Worm (Caenorhabditis elegans): Measurements from ENCODE around the gene H20J04.9.

Gene H20J04.9

DNA sequence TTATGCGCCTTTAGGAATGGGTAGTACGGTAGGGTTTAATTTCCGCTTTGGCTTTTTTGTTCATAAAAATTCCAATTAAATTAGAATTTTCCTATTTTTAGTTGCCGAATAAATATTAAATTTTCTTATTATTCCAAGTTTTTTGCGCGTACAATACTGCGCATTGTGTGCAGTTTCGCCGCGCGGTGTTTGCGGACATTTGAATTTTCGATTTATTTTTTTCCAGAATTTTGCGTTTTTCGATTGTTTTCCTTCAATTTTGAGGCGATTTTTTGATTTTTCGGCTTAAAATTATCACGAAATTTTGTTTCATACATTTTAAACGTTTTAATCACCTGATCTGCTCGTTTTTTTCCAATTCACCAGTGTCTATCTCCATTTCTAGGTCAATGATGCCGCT, 28.1 kb upstream of the H20J04.9 start, which contains the start of gene H20J04.6 (continued):
- no peak for TF ChIP-seq hpl-2 (GFP tag; optimal IDR thresholded peaks at IDR 0.05)
- no peak for TF ChIP-seq elt-3 (tag; optimal IDR thresholded peaks at IDR 0.05)
- TF ChIP-seq dpl-1 (GFP tag; optimal IDR thresholded peaks at IDR 0.05), result peak; percentile 24 to 60 (median 44)
- peak; percentile 48 for TF ChIP-seq lsy-2 (tag; optimal IDR thresholded peaks at IDR 0.05)
- peak; percentile 23 to 52 for TF ChIP-seq efl-1 (optimal IDR thresholded peaks at IDR 0.05)
- TF ChIP-seq efl-1 (GFP tag; optimal IDR thresholded peaks at IDR 0.05 in 1 of 2), result peak; percentile 56 to 94
- peak; percentile 16 for TF ChIP-seq dsc-1 (tag; optimal IDR thresholded peaks at IDR 0.05)
- TF ChIP-seq lin-35 (GFP tag; optimal IDR thresholded peaks at IDR 0.05), result peak; percentile 13 to 30
- TF ChIP-seq efl-3 (GFP tag; optimal IDR thresholded peaks at IDR 0.05), result no peak
- TF ChIP-seq swsn-7 (tag; optimal IDR thresholded peaks at IDR 0.05), result peak; percentile 34

DNA sequence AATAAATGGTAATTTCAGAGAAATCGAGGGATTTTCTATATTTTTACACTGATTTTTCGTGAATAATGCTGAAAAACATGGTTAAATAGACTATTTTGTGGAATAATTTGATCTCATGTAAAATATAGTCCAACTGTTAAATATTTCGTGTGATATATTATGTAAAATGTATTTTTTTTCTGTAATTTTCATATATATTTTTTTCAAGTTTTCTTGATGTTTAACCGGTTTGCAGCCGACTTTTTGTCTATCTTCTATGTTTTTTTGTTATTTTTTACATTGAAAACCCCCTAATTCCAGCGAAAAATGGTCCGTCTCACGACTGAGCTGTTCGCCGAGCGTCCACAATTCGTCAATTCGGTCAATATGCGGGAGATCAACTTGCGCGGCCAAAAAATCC, 26.9 kb upstream of the H20J04.9 start, which contains the start of gene mog-2:
mog-2 (plus strand) TSS at position 301 of the 400 bp plus-strand sequence.
- TF ChIP-seq ztf-4 (tag; optimal IDR thresholded peaks at IDR 0.05) (no peak), nhr-47 (tag; optimal IDR thresholded peaks at IDR 0.05) (no peak), fkh-4 (tag; optimal IDR thresholded peaks at IDR 0.05; ENCODE audit: borderline replicate concordance) (no peak), mdl-1 (tag; optimal IDR thresholded peaks at IDR 0.05) (no peak), efl-1 (optimal IDR thresholded peaks at IDR 0.05) (no peak), efl-1 (GFP tag; optimal IDR thresholded peaks at IDR 0.05 in 1 of 2) (peak in 1 of 2 experiments; percentile 21)

ce11 chrII:4326420-4326819, 24.6 kb upstream of the H20J04.9 start, which contains the start of gene pfd-2:
pfd-2 (plus strand) TSS chrII:4326720.
- no peak for TF ChIP-seq unc-98 (GFP tag; IDR thresholded peaks at IDR 0.05)
- TF ChIP-seq pag-3 (tag; optimal IDR thresholded peaks at IDR 0.05; ENCODE audit: borderline replicate concordance, insufficient read depth), result no peak
- TF ChIP-seq ztf-4 (tag; optimal IDR thresholded peaks at IDR 0.05), result no peak
- no peak for TF ChIP-seq nhr-77 (tag; optimal IDR thresholded peaks at IDR 0.05)
- no peak for TF ChIP-seq fkh-8 (tag; optimal IDR thresholded peaks at IDR 0.05)
- no peak for TF ChIP-seq rnt-1 (tag; optimal IDR thresholded peaks at IDR 0.05)
- no peak for TF ChIP-seq lir-3 (tag; optimal IDR thresholded peaks at IDR 0.05; ENCODE audit: poor library complexity)
- TF ChIP-seq ceh-8 (GFP tag; optimal IDR thresholded peaks at IDR 0.05), result no peak
- no peak for TF ChIP-seq sox-4 (tag; optimal IDR thresholded peaks at IDR 0.05)
- TF ChIP-seq ceh-63 (GFP tag; optimal IDR thresholded peaks at IDR 0.05), result no peak
- no peak for TF ChIP-seq aha-1 (tag; optimal IDR thresholded peaks at IDR 0.05)

DNA sequence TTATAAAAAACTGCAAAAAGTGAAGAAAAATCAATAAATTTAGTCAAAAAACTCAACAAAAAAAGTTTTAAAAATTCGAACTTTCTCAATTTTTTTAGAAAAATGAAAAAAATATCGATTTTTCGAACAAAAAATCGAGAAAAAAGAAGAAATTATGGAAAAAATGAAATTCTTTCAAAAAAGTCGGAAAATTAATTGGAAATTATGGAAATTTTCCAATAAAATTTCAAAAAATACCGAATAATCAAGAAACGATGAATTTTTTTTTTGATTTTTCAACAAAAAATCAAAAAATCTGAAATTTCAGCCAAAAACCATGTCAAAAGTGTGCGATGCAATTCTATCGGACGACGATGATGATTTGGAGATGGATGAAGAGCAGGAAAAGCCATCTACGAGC, 22.3 kb upstream of the H20J04.9 start, which contains the start of gene H20J04.4:
H20J04.4 (plus strand) TSS at position 301 of the 400 bp plus-strand sequence.
- TF ChIP-seq pqm-1 (tag; optimal IDR thresholded peaks at IDR 0.05), result no peak
- TF ChIP-seq sup-37 (GFP tag; optimal IDR thresholded peaks at IDR 0.05), result no peak
- no peak for TF ChIP-seq blmp-1 (tag; optimal IDR thresholded peaks at IDR 0.05)
- TF ChIP-seq dsc-1 (tag; optimal IDR thresholded peaks at IDR 0.05), result no peak
- TF ChIP-seq lir-3 (tag; optimal IDR thresholded peaks at IDR 0.05; ENCODE audit: poor library complexity), result no peak
- no peak for TF ChIP-seq egl-13 (tag; optimal IDR thresholded peaks at IDR 0.05)
- no peak for TF ChIP-seq ceh-63 (GFP tag; optimal IDR thresholded peaks at IDR 0.05)

DNA sequence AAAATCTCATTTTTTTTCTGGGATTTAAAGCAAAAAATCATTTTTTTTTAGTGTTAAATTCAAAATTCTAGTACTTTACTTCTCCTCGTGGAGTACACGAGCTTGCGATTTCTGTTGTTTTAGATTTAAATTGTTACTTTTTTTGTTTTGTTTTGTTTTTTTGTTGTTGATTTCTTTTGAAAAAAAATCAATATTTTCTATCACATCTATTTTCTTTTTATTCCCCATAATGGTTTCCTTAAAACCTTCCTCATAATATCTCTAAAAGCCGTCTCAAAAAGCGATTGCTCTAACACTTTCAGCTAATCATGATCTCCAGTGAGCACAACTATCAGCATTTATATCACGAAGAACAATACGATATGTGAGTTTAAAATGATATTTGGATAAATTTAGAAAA, 16.5 kb upstream of the H20J04.9 start, which contains the start of gene madf-3:
madf-3 (plus strand) TSS at position 301 of the 400 bp plus-strand sequence.
- TF ChIP-seq rnt-1 (tag; optimal IDR thresholded peaks at IDR 0.05), result no peak
- no peak for TF ChIP-seq elt-3 (tag; optimal IDR thresholded peaks at IDR 0.05)
- no peak for TF ChIP-seq mdl-1 (tag; optimal IDR thresholded peaks at IDR 0.05)
- no peak for TF ChIP-seq elt-2 (tag; optimal IDR thresholded peaks at IDR 0.05)
- no peak for TF ChIP-seq ceh-82 (tag; optimal IDR thresholded peaks at IDR 0.05)
- TF ChIP-seq zag-1 (tag; optimal IDR thresholded peaks at IDR 0.05), result no peak
- TF ChIP-seq nhr-19 (GFP tag; conservative IDR thresholded peaks at IDR 0.05), result no peak
- TF ChIP-seq sptf-1 (tag; optimal IDR thresholded peaks at IDR 0.05), result no peak
- no peak for TF ChIP-seq snu-23 (GFP tag; optimal IDR thresholded peaks at IDR 0.05)

Data from whole organism, L1 larva.